Worm (Caenorhabditis elegans) whole organism, L3 larva: ENCODE data around the gene C42D8.9.

Experiments used
- aly-2 ChIP-seq: fragments of 150-350 bp; optimal IDR thresholded peaks from 2 replicates; lab custom pipeline; 2014; ENCODE audit warnings: missing biosample characterization, missing genetic modification characterization
- ceh-82 ChIP-seq: fragments of 150-350 bp; optimal IDR thresholded peaks from 2 replicates; lab custom pipeline; 2014; ENCODE audit warnings: missing biosample characterization, missing genetic modification characterization
- elt-2 ChIP-seq: sonication (generic microtip); optimal IDR thresholded peaks from 2 replicates; lab custom pipeline; 2016; ENCODE audit warnings: missing genetic modification reagents, mild to moderate bottlenecking, missing genetic modification characterization, missing compliant biosample characterization
- nhr-76 ChIP-seq: fragments of 150-350 bp; sonication (generic microtip); optimal IDR thresholded peaks from 5 replicates; lab custom pipeline; 2014; ENCODE audit warnings: missing biosample characterization, missing genetic modification characterization
- pha-4 ChIP-seq: fragments of 150-350 bp; optimal IDR thresholded peaks from 2 replicates; lab custom pipeline; 2014; ENCODE audit warnings: missing biosample characterization, missing genetic modification reagents, missing genetic modification characterization
- snpc-4 ChIP-seq: fragments of 150-350 bp; optimal IDR thresholded peaks from 2 replicates; lab custom pipeline; 2014; ENCODE audit warnings: missing biosample characterization, missing genetic modification characterization

DNA sequence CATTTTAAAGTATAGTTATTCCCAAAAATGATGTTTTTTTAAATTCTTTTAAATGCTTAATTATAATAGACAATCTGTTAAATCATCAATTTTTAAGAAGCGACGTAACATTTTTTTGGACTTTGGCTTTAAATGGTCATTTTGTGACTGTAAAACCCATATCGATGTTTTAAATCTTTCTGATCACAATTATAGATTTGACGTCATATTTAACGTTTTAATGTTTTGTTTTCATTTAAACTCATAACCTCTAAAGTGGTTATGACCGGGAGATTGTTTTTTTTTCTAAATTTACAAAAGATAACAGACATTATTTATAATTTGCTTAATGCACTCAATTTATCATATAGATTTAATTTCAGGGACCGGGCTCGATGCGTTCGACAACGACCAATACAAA lies 5.1 kb upstream of the C42D8.9 start:
- TF ChIP-seq snpc-4 (no peak), nhr-76 (no peak), elt-2 (tag; lab: Kevin White, UChicago) (no peak), pha-4 (tag; lab: Kevin White, UChicago) (no peak), ceh-82 (tag; lab: Kevin White, UChicago) (no peak), aly-2 (tag; lab: Kevin White, UChicago) (no peak)
